Worm (Caenorhabditis elegans) whole organism, L2 larva: ENCODE results near the gene Y45G5AM.5.

Experiments
- alr-1 ChIP-seq: fragments of 150-350 bp; optimal IDR thresholded peaks from 2 replicates; lab custom pipeline; 2014; ENCODE audit warnings: missing biosample characterization, missing genetic modification characterization
- nhr-12 ChIP-seq: fragments of 150-350 bp; optimal IDR thresholded peaks from 2 replicates; lab custom pipeline; 2014; ENCODE audit warnings: missing biosample characterization, missing genetic modification characterization

ce11 chrV:4122415-4122814, 37.8 kb upstream of the Y45G5AM.5 start, which contains the start of gene phat-5:
- TF ChIP-seq alr-1 (tag; lab: Kevin White, UChicago) (no peak), nhr-12 (no peak)
